Worm (Caenorhabditis elegans) whole organism, L4/young adult: ENCODE measurements around the gene nuc-1.

Source experiments
- dao-5 ChIP-seq: sonication (generic microtip); optimal IDR thresholded peaks from 2 replicates; lab custom pipeline; 2016; ENCODE audit warnings: missing genotype, missing genetic modification characterization, moderate library complexity, missing compliant biosample characterization
- him-1 ChIP-seq: sonication (generic microtip); optimal IDR thresholded peaks from 2 replicates; lab custom pipeline; 2016; ENCODE audit warnings: missing genotype, missing genetic modification reagents, missing genetic modification characterization, missing compliant biosample characterization

ce11 chrX:9548890-9549289 lies 9.2 kb downstream of the nuc-1 start:
- no peak for TF ChIP-seq him-1
- no peak for TF ChIP-seq dao-5 (tag; lab: Kevin White, UChicago)
